Fruit fly (Drosophila melanogaster): ENCODE data around the gene fz.

- TF ChIP-seq Myc (optimal IDR thresholded peaks at IDR 0.05) (no peak), psq (optimal IDR thresholded peaks at IDR 0.05) (no peak), h (optimal IDR thresholded peaks at IDR 0.05) (no peak), insv (optimal IDR thresholded peaks at IDR 0.05) (no peak)
Observed at dm6 chr3L:14235820-14236219, 38.3 kb upstream of the fz start, which contains the start of gene CG34244.

All from Kc167 (cell line).